Worm (Caenorhabditis elegans): ENCODE data around the gene B0252.3.

The B0252.3 gene

ce11 chrII:6940726-6941230 lies 33.2 kb upstream of the B0252.3 start:
- peak; percentile 67 for TF ChIP-seq unc-42 (tag; optimal IDR thresholded peaks at IDR 0.05)
- peak; percentile 1 for TF ChIP-seq nfya-1 (tag; optimal IDR thresholded peaks at IDR 0.05)
- TF ChIP-seq nhr-232 (tag; optimal IDR thresholded peaks at IDR 0.05) = no peak

ce11 chrII:6939873-6940272 lies 32.3 kb upstream of the B0252.3 start:
- TF ChIP-seq madf-2 (tag; optimal IDR thresholded peaks at IDR 0.05) (no peak), ceh-6 (GFP tag; optimal IDR thresholded peaks at IDR 0.05) (no peak), ref-2 (tag; optimal IDR thresholded peaks at IDR 0.05) (peak; percentile 41), C38D4.7 (GFP tag; optimal IDR thresholded peaks at IDR 0.05) (no peak), ceh-48 (tag; optimal IDR thresholded peaks at IDR 0.05) (no peak), ceh-31 (tag; optimal IDR thresholded peaks at IDR 0.05) (peak; percentile 71), ceh-22 (tag; optimal IDR thresholded peaks at IDR 0.05) (no peak), Y22D7AL.16 (tag; optimal IDR thresholded peaks at IDR 0.05) (no peak), hlh-30 (tag; optimal IDR thresholded peaks at IDR 0.05; ENCODE audit: insufficient read depth) (no peak), unc-42 (tag; optimal IDR thresholded peaks at IDR 0.05) (peak; percentile 9), zip-5 (tag; optimal IDR thresholded peaks at IDR 0.05) (no peak), K09A11.1 (tag; optimal IDR thresholded peaks at IDR 0.05; ENCODE audit: insufficient read depth) (no peak), K02D7.2 (tag; optimal IDR thresholded peaks at IDR 0.05) (no peak), hlh-15 (tag; optimal IDR thresholded peaks at IDR 0.05) (no peak), npax-4 (tag; optimal IDR thresholded peaks at IDR 0.05) (no peak), hlh-8 (tag; optimal IDR thresholded peaks at IDR 0.05) (no peak), elt-4 (tag; optimal IDR thresholded peaks at IDR 0.05) (no peak), ceh-34 (tag; optimal IDR thresholded peaks at IDR 0.05) (peak; percentile 14), ceh-19 (GFP tag; optimal IDR thresholded peaks at IDR 0.05) (no peak), hlh-6 (tag; optimal IDR thresholded peaks at IDR 0.05) (no peak), ets-4 (tag; optimal IDR thresholded peaks at IDR 0.05) (no peak), fax-1 (tag; optimal IDR thresholded peaks at IDR 0.05) (no peak), pha-4 (tag; optimal IDR thresholded peaks at IDR 0.05) (no peak), elt-2 (tag; optimal IDR thresholded peaks at IDR 0.05) (no peak), syd-9 (tag; optimal IDR thresholded peaks at IDR 0.05) (no peak), ceh-14 (tag; optimal IDR thresholded peaks at IDR 0.05) (no peak), ttx-3 (tag; optimal IDR thresholded peaks at IDR 0.05) (no peak), mec-3 (tag; optimal IDR thresholded peaks at IDR 0.05; ENCODE audit: borderline replicate concordance) (no peak), ceh-18 (tag; optimal IDR thresholded peaks at IDR 0.05) (no peak), pag-3 (tag; optimal IDR thresholded peaks at IDR 0.05; ENCODE audit: borderline replicate concordance) (no peak), rnt-1 (tag; optimal IDR thresholded peaks at IDR 0.05) (no peak), pax-1 (tag; optimal IDR thresholded peaks at IDR 0.05) (no peak), sox-2 (GFP tag; IDR thresholded peaks at IDR 0.05) (peak; percentile 63; the same call in 1 of the 2 replicates), lim-6 (tag; optimal IDR thresholded peaks at IDR 0.05) (no peak), sox-4 (tag; optimal IDR thresholded peaks at IDR 0.05) (no peak), unc-86 (tag; optimal IDR thresholded peaks at IDR 0.05) (no peak), ama-1 (optimal IDR thresholded peaks at IDR 0.05) (no peak), pqm-1 (tag; optimal IDR thresholded peaks at IDR 0.05) (no peak), sdc-2 (tag; optimal IDR thresholded peaks at IDR 0.05) (no peak), lin-11 (tag; optimal IDR thresholded peaks at IDR 0.05) (no peak), pat-9 (tag; optimal IDR thresholded peaks at IDR 0.05) (no peak), odd-2 (tag; optimal IDR thresholded peaks at IDR 0.05) (no peak)

Measured in whole organism, late embryonic.